Fruit fly (Drosophila melanogaster) whole organism, embryonic: ENCODE measurements around the gene CG31548.

Experiments
- Atf3 ChIP-seq: fragments of 200-800 bp; sonication (Bioruptor generic); optimal IDR thresholded peaks from 3 replicates; lab custom pipeline; 2016; ENCODE audit warnings: missing biosample characterization, missing genetic modification characterization
- CG10274 ChIP-seq: fragments of 200-800 bp; sonication (Bioruptor generic); optimal IDR thresholded peaks from 3 replicates; lab custom pipeline; 2017; ENCODE audit warnings: missing biosample characterization, mild to moderate bottlenecking, missing genetic modification characterization
- CG10959 ChIP-seq: fragments of 200-800 bp; sonication (Bioruptor generic); IDR thresholded peaks from 2 replicates; pipeline ENCODE4 v1.3.6; 2022; ENCODE audit warnings: missing biosample characterization, missing genetic modification characterization
- CG11085 ChIP-seq: fragments of 200-800 bp; sonication (Bioruptor generic); IDR thresholded peaks from 2 replicates; pipeline ENCODE4 v1.3.6; 2022; ENCODE audit warnings: missing biosample characterization, missing genetic modification characterization
- CG11398 ChIP-seq: fragments of 200-800 bp; sonication (Bioruptor generic); optimal IDR thresholded peaks from 2 replicates; lab custom pipeline; 2016; ENCODE audit warnings: missing biosample characterization, missing genetic modification characterization
- CG11723 ChIP-seq: fragments of 200-800 bp; sonication (Bioruptor generic); optimal IDR thresholded peaks from 2 replicates; lab custom pipeline; 2017; ENCODE audit warnings: missing biosample characterization, mild to moderate bottlenecking, missing genetic modification characterization
- CG12155 ChIP-seq: fragments of 200-800 bp; sonication (Bioruptor generic); optimal IDR thresholded peaks from 3 replicates; lab custom pipeline; 2016; ENCODE audit warnings: missing biosample characterization, missing genetic modification characterization
- CG12299 ChIP-seq: fragments of 200-800 bp; sonication (Bioruptor generic); optimal IDR thresholded peaks from 2 replicates; lab custom pipeline; 2018; ENCODE audit warnings: missing biosample characterization, mild to moderate bottlenecking, missing genetic modification characterization
- CG17361 ChIP-seq: fragments of 200-800 bp; sonication (Bioruptor generic); IDR thresholded peaks from 3 replicates; pipeline ENCODE4 v1.3.6; 2022; ENCODE audit warnings: missing biosample characterization, missing genetic modification characterization
- CG18599 ChIP-seq: fragments of 200-800 bp; sonication (Bioruptor generic); optimal IDR thresholded peaks from 3 replicates; lab custom pipeline; 2017; ENCODE audit warnings: missing biosample characterization, missing genetic modification characterization, mild to moderate bottlenecking, moderate library complexity, missing genetic modification reagents
- CG2712 ChIP-seq: fragments of 200-800 bp; optimal IDR thresholded peaks from 3 replicates; lab custom pipeline; 2019; ENCODE audit warnings: missing biosample characterization, mild to moderate bottlenecking, missing genetic modification characterization, moderate library complexity
- CG4328 ChIP-seq: fragments of 200-800 bp; sonication (Bioruptor generic); optimal IDR thresholded peaks from 3 replicates; lab custom pipeline; 2017; ENCODE audit warnings: missing biosample characterization, missing genetic modification reagents, missing genetic modification characterization
- CG43689 ChIP-seq: fragments of 200-800 bp; sonication (Bioruptor generic); IDR thresholded peaks from 2 replicates; pipeline ENCODE4 v1.3.6; 2022; ENCODE audit warnings: missing biosample characterization, missing genetic modification characterization
- CG5245 ChIP-seq: fragments of 200-800 bp; sonication (Bioruptor generic); optimal IDR thresholded peaks from 3 replicates; lab custom pipeline; 2016; ENCODE audit warnings: missing biosample characterization, missing genetic modification characterization
- CG6654 ChIP-seq: fragments of 200-800 bp; sonication (Bioruptor generic); optimal IDR thresholded peaks from 2 replicates; lab custom pipeline; 2017; ENCODE audit warnings: missing biosample characterization, mild to moderate bottlenecking, missing genetic modification characterization
- CG6683 ChIP-seq: fragments of 200-800 bp; sonication (Bioruptor generic); optimal IDR thresholded peaks from 2 replicates; lab custom pipeline; 2017; ENCODE audit warnings: missing biosample characterization, mild to moderate bottlenecking, missing genetic modification characterization, missing genetic modification reagents
- CG7271 ChIP-seq: fragments of 200-800 bp; sonication (Bioruptor generic); optimal IDR thresholded peaks from 2 replicates; lab custom pipeline; 2018; ENCODE audit warnings: missing biosample characterization, mild to moderate bottlenecking, missing genetic modification characterization, moderate library complexity
- CG8359 ChIP-seq: fragments of 200-800 bp; sonication (Bioruptor generic); optimal IDR thresholded peaks from 2 replicates; lab custom pipeline; 2017; ENCODE audit warnings: missing biosample characterization, mild to moderate bottlenecking, missing genetic modification characterization, borderline replicate concordance
- CG8924 ChIP-seq: fragments of 200-800 bp; optimal IDR thresholded peaks from 3 replicates; lab custom pipeline; 2019; ENCODE audit warnings: missing biosample characterization, mild to moderate bottlenecking, missing genetic modification characterization, moderate library complexity
- CG9609 ChIP-seq: fragments of 200-800 bp; sonication (Bioruptor generic); optimal IDR thresholded peaks from 3 replicates; lab custom pipeline; 2016; ENCODE audit warnings: missing biosample characterization, missing genetic modification characterization
- Chrac-16 ChIP-seq: fragments of 200-800 bp; sonication (Bioruptor generic); optimal IDR thresholded peaks from 3 replicates; lab custom pipeline; 2016; ENCODE audit warnings: missing biosample characterization, missing genetic modification characterization
- Dad ChIP-seq: fragments of 200-800 bp; sonication (Bioruptor generic); optimal IDR thresholded peaks from 3 replicates; lab custom pipeline; 2016; ENCODE audit warnings: missing biosample characterization, missing genetic modification characterization
- HLH3B ChIP-seq: fragments of 200-800 bp; sonication (Bioruptor generic); IDR thresholded peaks from 2 replicates; pipeline ENCODE4 v1.3.6; 2022; ENCODE audit warnings: missing biosample characterization, missing genetic modification characterization
- HmgD ChIP-seq: fragments of 200-800 bp; sonication (Bioruptor generic); optimal IDR thresholded peaks from 3 replicates; lab custom pipeline; 2016; ENCODE audit warnings: missing biosample characterization, missing genetic modification characterization
- Mad ChIP-seq: fragments of 200-800 bp; sonication (Bioruptor generic); optimal IDR thresholded peaks from 2 replicates; lab custom pipeline; 2016; ENCODE audit warnings: missing biosample characterization, missing genetic modification characterization
- Meics ChIP-seq: fragments of 200-800 bp; sonication (Bioruptor generic); optimal IDR thresholded peaks from 2 replicates; lab custom pipeline; 2017; ENCODE audit warnings: missing biosample characterization, mild to moderate bottlenecking, missing genetic modification characterization
- NK7.1 ChIP-seq: fragments of 200-800 bp; sonication (Bioruptor generic); optimal IDR thresholded peaks from 3 replicates; lab custom pipeline; 2016; ENCODE audit warnings: missing biosample characterization, missing genetic modification characterization
- NfI ChIP-seq: fragments of 200-800 bp; sonication (Bioruptor generic); optimal IDR thresholded peaks from 3 replicates; lab custom pipeline; 2018; ENCODE audit warnings: missing biosample characterization, mild to moderate bottlenecking, missing genetic modification characterization, moderate library complexity
- Sry-δ ChIP-seq: fragments of 200-800 bp; sonication (Bioruptor generic); optimal IDR thresholded peaks from 2 replicates; lab custom pipeline; 2016; ENCODE audit warnings: missing biosample characterization, missing genetic modification characterization
- Vsx1 ChIP-seq: fragments of 200-800 bp; sonication (Bioruptor generic); optimal IDR thresholded peaks from 2 replicates; lab custom pipeline; 2017; ENCODE audit warnings: missing biosample characterization, mild to moderate bottlenecking, missing genetic modification characterization, missing genetic modification reagents
- amos ChIP-seq: fragments of 200-800 bp; sonication (Bioruptor generic); IDR thresholded peaks from 2 replicates; pipeline ENCODE4 v1.3.6; 2022; ENCODE audit warnings: missing biosample characterization, missing genetic modification characterization; ENCODE audit not compliant: partially characterized antibody
- cad ChIP-seq: fragments of >200 bp; optimal IDR thresholded peaks from 2 replicates; lab custom pipeline; 2017; ENCODE audit warnings: missing biosample characterization, missing genetic modification characterization
- crp ChIP-seq, 2 experiments: fragments of 200-800 bp; sonication (Bioruptor generic); optimal IDR thresholded peaks; 2 replicates in 1 of 2; 3 replicates in 1 of 2; lab custom pipeline; 2017; ENCODE audit warnings: missing biosample characterization in 2 of 2, missing genetic modification characterization in 2 of 2, mild to moderate bottlenecking in 1 of 2, moderate library complexity in 1 of 2
- dmrt99B ChIP-seq: fragments of 200-800 bp; sonication (Bioruptor generic); optimal IDR thresholded peaks from 2 replicates; lab custom pipeline; 2018; ENCODE audit warnings: missing biosample characterization, mild to moderate bottlenecking, missing genetic modification characterization, moderate library complexity
- dysf ChIP-seq: fragments of 200-800 bp; sonication (Bioruptor generic); IDR thresholded peaks from 3 replicates; pipeline ENCODE4 v1.3.6; 2022; ENCODE audit warnings: missing biosample characterization, missing genetic modification characterization
- emc ChIP-seq: fragments of 200-800 bp; sonication (Bioruptor generic); optimal IDR thresholded peaks from 2 replicates; lab custom pipeline; 2016; ENCODE audit warnings: missing biosample characterization, missing genetic modification characterization
- eve ChIP-seq, 2 experiments: fragments of >200 bp; optimal IDR thresholded peaks; 2 replicates each; lab custom pipeline; 2017; ENCODE audit warnings: missing biosample characterization in 2 of 2, missing genetic modification characterization in 2 of 2
- fd64A ChIP-seq: fragments of 200-800 bp; sonication (Bioruptor generic); optimal IDR thresholded peaks from 3 replicates; lab custom pipeline; 2018; ENCODE audit warnings: missing biosample characterization, mild to moderate bottlenecking, missing genetic modification characterization
- grn ChIP-seq: fragments of 200-800 bp; sonication (Bioruptor generic); optimal IDR thresholded peaks from 3 replicates; lab custom pipeline; 2017; ENCODE audit warnings: missing biosample characterization, missing genetic modification characterization
- her ChIP-seq: fragments of 200-800 bp; sonication (Bioruptor generic); optimal IDR thresholded peaks from 2 replicates; lab custom pipeline; 2016; ENCODE audit warnings: missing biosample characterization, missing genetic modification characterization
- hth ChIP-seq: fragments of >200 bp; optimal IDR thresholded peaks from 2 replicates; lab custom pipeline; 2017; ENCODE audit warnings: inconsistent platforms
- kay ChIP-seq: fragments of 200-800 bp; sonication (Bioruptor generic); optimal IDR thresholded peaks from 2 replicates; lab custom pipeline; 2016; ENCODE audit warnings: missing biosample characterization, missing genetic modification characterization
- lola ChIP-seq, 3 experiments: fragments of >200 bp in 2 of 3; fragments of 200-800 bp in 1 of 3; sonication (Bioruptor generic) in 1 of 3; optimal IDR thresholded peaks; 2 replicates each; lab custom pipeline; 2017 to 2019; ENCODE audit warnings: missing biosample characterization in 3 of 3, missing genetic modification characterization in 3 of 3, mild to moderate bottlenecking in 1 of 3, moderate library complexity in 1 of 3
- nau ChIP-seq: fragments of 200-800 bp; sonication (Bioruptor generic); optimal IDR thresholded peaks from 3 replicates; lab custom pipeline; 2017; ENCODE audit warnings: missing biosample characterization, mild to moderate bottlenecking, missing genetic modification characterization, missing genetic modification reagents
- odd ChIP-seq: fragments of 200-800 bp; sonication (Bioruptor generic); optimal IDR thresholded peaks from 2 replicates; lab custom pipeline; 2017; ENCODE audit warnings: missing biosample characterization, mild to moderate bottlenecking, missing genetic modification characterization
- pho ChIP-seq: fragments of 200-800 bp; sonication (Bioruptor generic); optimal IDR thresholded peaks from 2 replicates; lab custom pipeline; 2016; ENCODE audit warnings: missing biosample characterization, missing genetic modification characterization
- shn ChIP-seq: fragments of 200-800 bp; sonication (Bioruptor generic); optimal IDR thresholded peaks from 3 replicates; lab custom pipeline; 2016; ENCODE audit warnings: missing biosample characterization, missing genetic modification characterization
- ssp ChIP-seq: fragments of 200-800 bp; sonication (Bioruptor generic); IDR thresholded peaks from 2 replicates; pipeline ENCODE4 v1.3.6; 2022; ENCODE audit warnings: missing biosample characterization, missing genetic modification characterization
- wor ChIP-seq: fragments of 200-800 bp; sonication (Bioruptor generic); IDR thresholded peaks from 2 replicates; pipeline ENCODE4 v1.3.6; 2022; ENCODE audit warnings: missing biosample characterization, missing genetic modification characterization

The CG31548 gene

DNA sequence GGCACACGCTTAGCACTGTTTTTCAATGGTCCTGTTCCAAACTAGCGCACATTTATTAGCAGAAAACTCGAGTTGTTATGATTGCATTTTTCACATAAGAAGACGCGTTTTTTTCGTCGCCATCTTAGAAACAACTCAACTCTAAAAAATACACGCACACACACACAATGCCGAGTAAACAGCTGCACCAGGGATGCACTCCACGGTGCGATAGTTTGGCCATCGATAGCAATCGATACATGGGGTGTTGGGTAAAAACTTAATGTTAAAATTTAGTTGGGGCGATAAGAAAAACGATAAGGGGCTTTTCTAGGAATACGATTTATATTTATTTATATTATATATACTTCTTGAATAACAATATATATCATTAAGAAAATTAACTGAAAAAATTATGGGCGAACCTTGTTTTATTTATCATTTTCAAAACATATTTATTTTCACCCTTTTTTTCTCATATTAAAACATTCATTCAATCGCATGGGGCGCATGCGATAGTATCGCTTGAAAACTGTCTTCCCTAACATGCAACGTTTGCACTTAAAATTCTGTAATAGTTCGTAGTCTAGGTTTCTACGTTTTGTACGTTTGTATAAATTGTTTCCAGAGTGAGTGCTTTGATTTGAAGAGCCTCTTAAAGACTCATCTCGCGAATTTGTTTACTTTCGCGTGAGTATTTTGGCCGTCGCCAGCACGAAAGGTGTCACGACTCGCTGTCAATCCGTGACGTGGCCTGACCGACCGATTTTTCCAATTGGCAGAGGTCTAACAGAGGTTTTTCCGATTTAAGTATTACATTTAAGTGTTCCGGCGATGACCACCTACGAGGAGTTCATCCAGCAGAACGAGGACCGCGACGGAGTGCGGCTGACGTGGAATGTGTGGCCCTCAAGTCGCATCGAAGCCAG lies 12.2 kb upstream of the CG31548 start, which contains the start of the genes MTA1-like and Sec23 (continued):
- peak; percentile 30 for TF ChIP-seq grn (GFP tag; lab: Kevin White, UChicago)
- TF ChIP-seq HLH3B = peak; percentile 35; the same call in 1 of the 2 replicates
- TF ChIP-seq NK7.1 = no peak
- peak in 1 of 2 experiments; percentile 81 for TF ChIP-seq crp (GFP tag; optimal IDR thresholded peaks at IDR 0.05; lab: Kevin White, UChicago)
- TF ChIP-seq dysf = peak; percentile 17; the same call in 1 of the 3 replicates
- peak; percentile 26 for TF ChIP-seq CG11723
- no peak for TF ChIP-seq odd (GFP tag; lab: Kevin White, UChicago)
- peak; percentile 85 for TF ChIP-seq Sry-δ (GFP tag; lab: Kevin White, UChicago)
- no peak for TF ChIP-seq hth (lab: Kevin White, UChicago)
- TF ChIP-seq dmrt99B (tag; lab: Kevin White, UChicago) = peak; percentile 51
- TF ChIP-seq CG18599 (GFP tag; lab: Kevin White, UChicago) = peak; percentile 38
- peak; percentile 43 for TF ChIP-seq Chrac-16 (GFP tag; lab: Kevin White, UChicago)
- no peak for TF ChIP-seq CG11085 (GFP tag; lab: Robert Waterston, UW)
- TF ChIP-seq CG4328 (GFP tag; lab: Kevin White, UChicago) = no peak
- TF ChIP-seq CG6654 = no peak
- TF ChIP-seq CG9609 (GFP tag; lab: Kevin White, UChicago) = peak; percentile 22
- peak; percentile 86 for TF ChIP-seq CG17361 (GFP tag; lab: Robert Waterston, UW)
- TF ChIP-seq wor = no peak
- no peak for TF ChIP-seq CG7271 (tag; lab: Kevin White, UChicago)
- TF ChIP-seq amos = peak; percentile 92
- TF ChIP-seq NfI (GFP tag; lab: Kevin White, UChicago) = peak; percentile 33
- TF ChIP-seq CG12155 (GFP tag; lab: Kevin White, UChicago) = peak; percentile 33
- TF ChIP-seq Atf3 (GFP tag; lab: Kevin White, UChicago) = no peak
- peak; percentile 71 for TF ChIP-seq CG8924 (tag; lab: Kevin White, UChicago)
- TF ChIP-seq Dad (GFP tag; lab: Kevin White, UChicago) = no peak
- TF ChIP-seq cad (GFP tag; lab: Kevin White, UChicago) = no peak
- peak; percentile 53 for TF ChIP-seq Meics (GFP tag; lab: Kevin White, UChicago)
- no peak for TF ChIP-seq CG43689
- TF ChIP-seq pho (GFP tag; lab: Kevin White, UChicago) = peak; percentile 37
- TF ChIP-seq CG10959 (GFP tag; lab: Robert Waterston, UW) = no peak
- no peak for TF ChIP-seq kay (GFP tag; lab: Kevin White, UChicago)
- no peak for TF ChIP-seq emc
- peak; percentile 69 for TF ChIP-seq CG2712
- TF ChIP-seq fd64A (GFP tag; lab: Kevin White, UChicago) = no peak
- peak; percentile 37 for TF ChIP-seq Vsx1 (GFP tag; lab: Kevin White, UChicago)
- peak; percentile 14 for TF ChIP-seq HmgD (GFP tag; lab: Kevin White, UChicago)
- TF ChIP-seq CG5245 = no peak
- TF ChIP-seq CG10274 (GFP tag; lab: Kevin White, UChicago) = no peak
- TF ChIP-seq ssp (GFP tag; lab: Robert Waterston, UW) = peak; percentile 49; the same call in 1 of the 2 replicates
- TF ChIP-seq nau (GFP tag; lab: Kevin White, UChicago) = no peak
- no peak for TF ChIP-seq Mad
- TF ChIP-seq shn (GFP tag; lab: Kevin White, UChicago) = no peak
- TF ChIP-seq CG8359 (GFP tag; lab: Kevin White, UChicago) = no peak
- TF ChIP-seq her (GFP tag; lab: Kevin White, UChicago) = no peak
- peak in 1 of 3 experiments; percentile 61 for TF ChIP-seq lola (GFP tag; optimal IDR thresholded peaks at IDR 0.05; lab: Kevin White, UChicago)
- no peak for TF ChIP-seq CG6683 (GFP tag; lab: Kevin White, UChicago)
- no peak for TF ChIP-seq CG11398 (GFP tag; lab: Kevin White, UChicago)
- no peak for TF ChIP-seq CG12299
- no peak for TF ChIP-seq eve (GFP tag; optimal IDR thresholded peaks at IDR 0.05; lab: Kevin White, UChicago)
